Fruit fly (Drosophila melanogaster) whole organism: ENCODE data around the gene Vti1b.

Experiments
- EcR ChIP-seq, 2 experiments: fragments of >200 bp; optimal IDR thresholded peaks; 2 replicates each; lab custom pipeline; 2017; ENCODE audit warnings: missing biosample characterization in 2 of 2, missing genetic modification characterization in 2 of 2, missing genetic modification reagents in 2 of 2
- pan ChIP-seq: fragments of >200 bp; optimal IDR thresholded peaks from 2 replicates; lab custom pipeline; 2017
- psq ChIP-seq: fragments of >200 bp; optimal IDR thresholded peaks from 2 replicates; lab custom pipeline; 2017
- usp ChIP-seq: fragments of >200 bp; optimal IDR thresholded peaks from 2 replicates; lab custom pipeline; 2017; ENCODE audit warnings: missing biosample characterization, missing genetic modification characterization, mixed read lengths

DNA sequence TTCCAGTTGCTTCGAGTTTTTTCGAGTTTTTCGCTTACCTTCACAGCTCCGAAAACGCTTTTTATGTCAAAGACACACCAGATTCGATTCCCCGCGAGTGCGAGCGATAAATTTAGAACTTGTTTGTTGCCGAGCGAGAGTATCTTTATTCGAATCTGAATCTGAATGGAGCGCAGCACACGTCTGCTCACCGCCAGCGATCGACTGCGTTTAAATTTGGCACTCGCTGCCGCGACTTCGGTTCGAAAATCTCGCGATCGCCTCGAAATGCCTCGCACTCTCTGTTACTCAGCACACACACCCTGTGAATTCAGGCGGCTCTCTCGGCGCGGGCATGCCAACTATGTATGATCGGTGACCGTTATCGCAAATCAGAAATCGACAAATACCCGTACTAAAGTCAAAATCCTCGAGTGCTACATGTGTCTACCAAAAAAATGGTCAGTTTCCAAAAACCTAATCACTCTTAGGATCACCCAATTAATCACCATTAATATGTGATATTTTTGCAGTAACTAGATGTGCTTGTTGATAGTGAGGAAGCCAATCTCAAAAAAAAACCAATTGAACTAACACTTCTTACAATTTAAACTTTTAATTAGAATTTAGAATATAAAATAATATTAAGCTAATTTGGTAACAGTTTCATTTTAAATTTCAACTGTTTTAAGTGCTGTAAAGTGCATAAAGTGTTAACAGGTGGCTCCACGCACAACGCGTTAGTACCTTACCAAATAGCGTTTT lies 2.3 kb downstream of the Vti1b start, which contains the start of gene Vha100-2:
- TF ChIP-seq psq (no peak), usp (GFP tag; lab: Kevin White, UChicago) (no peak), pan (lab: Kevin White, UChicago) (peak; percentile 63), EcR (GFP tag; optimal IDR thresholded peaks at IDR 0.05; lab: Kevin White, UChicago) (no peak)
